Worm (Caenorhabditis elegans) whole organism, L2 larva: ENCODE measurements around the gene F16F9.4.

Source experiments
- R02D3.7 ChIP-seq: fragments of 150-350 bp; optimal IDR thresholded peaks from 2 replicates; lab custom pipeline; 2014; ENCODE audit warnings: missing biosample characterization, missing genetic modification characterization
- ama-1 ChIP-seq: fragments of 150-350 bp; optimal IDR thresholded peaks from 2 replicates; lab custom pipeline; 2018; ENCODE audit warnings: inconsistent platforms
- egl-27 ChIP-seq: sonication (generic microtip); optimal IDR thresholded peaks from 3 replicates; lab custom pipeline; 2017; ENCODE audit warnings: missing biosample characterization, missing genetic modification reagents, missing genetic modification characterization
- lin-13 ChIP-seq: fragments of 150-350 bp; optimal IDR thresholded peaks from 2 replicates; lab custom pipeline; 2014; ENCODE audit warnings: missing biosample characterization, missing genetic modification reagents, missing genetic modification characterization
- lin-39 ChIP-seq: fragments of 150-350 bp; optimal IDR thresholded peaks from 2 replicates; lab custom pipeline; 2014; ENCODE audit warnings: missing biosample characterization, missing genetic modification reagents, missing genetic modification characterization
- nhr-11 ChIP-seq: fragments of 150-350 bp; optimal IDR thresholded peaks from 2 replicates; lab custom pipeline; 2014; ENCODE audit warnings: missing biosample characterization, missing genetic modification characterization
- nhr-237 ChIP-seq: fragments of 150-350 bp; optimal IDR thresholded peaks from 2 replicates; lab custom pipeline; 2014; ENCODE audit warnings: missing biosample characterization, missing genetic modification characterization
- snpc-4 ChIP-seq: fragments of 150-350 bp; optimal IDR thresholded peaks from 2 replicates; lab custom pipeline; 2014; ENCODE audit warnings: missing biosample characterization, missing genetic modification characterization
- unc-55 ChIP-seq: fragments of 150-350 bp; sonication (generic microtip); optimal IDR thresholded peaks from 3 replicates; lab custom pipeline; 2014; ENCODE audit warnings: missing biosample characterization, missing genetic modification reagents, missing genetic modification characterization

- TF ChIP-seq lin-13 (no peak), R02D3.7 (tag; lab: Kevin White, UChicago) (no peak), nhr-11 (tag; lab: Kevin White, UChicago) (no peak), nhr-237 (tag; lab: Kevin White, UChicago) (no peak), lin-39 (tag; lab: Kevin White, UChicago) (no peak), ama-1 (lab: Kevin White, UChicago) (no peak), unc-55 (no peak), egl-27 (tag; lab: Kevin White, UChicago) (no peak), snpc-4 (tag; lab: Kevin White, UChicago) (no peak)
Measured at ce11 chrX:8455590-8456166, 7.5 kb downstream of the F16F9.4 start, which contains the start of gene dpy-6.
